Worm (Caenorhabditis elegans): ENCODE data around the gene K08E4.8.

DNA sequence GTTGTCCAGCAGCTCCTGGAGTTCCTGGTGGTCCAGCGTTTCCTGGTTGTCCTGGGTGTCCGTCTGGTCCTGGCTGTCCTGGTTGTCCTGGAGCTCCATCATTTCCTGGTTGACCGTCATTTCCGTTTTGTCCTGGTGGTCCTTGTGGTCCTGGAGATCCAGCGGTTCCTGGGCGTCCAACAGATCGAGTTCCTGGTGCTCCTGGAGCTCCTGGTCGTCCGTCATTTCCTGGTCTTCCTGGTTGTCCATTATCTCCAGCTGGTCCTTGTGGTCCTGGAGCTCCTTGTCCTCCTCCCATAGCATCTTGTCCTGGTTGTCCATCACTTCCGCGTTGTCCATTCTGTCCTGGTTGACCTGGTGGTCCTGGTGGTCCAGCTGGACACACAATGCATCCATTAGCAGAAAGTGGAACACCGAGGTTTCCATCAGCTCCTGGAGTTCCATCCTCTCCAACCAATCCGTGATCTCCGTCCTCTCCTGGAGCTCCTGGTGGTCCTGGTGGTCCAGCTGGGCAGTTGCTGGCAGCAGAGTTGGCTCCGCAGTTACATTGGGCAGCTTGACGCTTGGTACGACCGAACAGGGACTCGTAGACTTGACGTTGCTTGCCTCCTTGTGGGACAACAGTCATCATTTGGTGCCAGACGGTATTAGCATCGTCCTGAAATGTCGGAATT lies 48.0 kb upstream of the K08E4.8 start:
- TF ChIP-seq nhr-77 (tag; optimal IDR thresholded peaks at IDR 0.05) (no peak), unc-55 (GFP tag; optimal IDR thresholded peaks at IDR 0.05) (no peak), ZK546.5 (tag; optimal IDR thresholded peaks at IDR 0.05) (no peak), unc-62 (GFP tag; optimal IDR thresholded peaks at IDR 0.05) (no peak), nhr-10 (tag; optimal IDR thresholded peaks at IDR 0.05) (no peak)
